Worm (Caenorhabditis elegans): ENCODE measurements around the gene C13A2.12.

ce11 chrV:7214802-7215201 lies 44.3 kb upstream of the C13A2.12 start, which contains the start of gene soap-1:
- TF ChIP-seq unc-55 (GFP tag; optimal IDR thresholded peaks at IDR 0.05) (no peak), fos-1 (tag; optimal IDR thresholded peaks at IDR 0.05) (no peak), nhr-10 (tag; optimal IDR thresholded peaks at IDR 0.05) (no peak), nhr-25 (tag; optimal IDR thresholded peaks at IDR 0.05) (no peak), ztf-1 (GFP tag; conservative IDR thresholded peaks at IDR 0.05) (no peak), skn-1 (tag; optimal IDR thresholded peaks at IDR 0.05) (no peak)

Data from whole organism, L2 larva.